Fruit fly (Drosophila melanogaster) whole organism: ENCODE results near the gene CG17075.

Experiments used
- pan ChIP-seq: fragments of >200 bp; optimal IDR thresholded peaks from 2 replicates; lab custom pipeline; 2017
- psq ChIP-seq: fragments of >200 bp; optimal IDR thresholded peaks from 2 replicates; lab custom pipeline; 2017

dm6 chr2L:290949-291348, 23.6 kb upstream of the CG17075 start:
- TF ChIP-seq pan (no peak), psq (lab: Kevin White, UChicago) (no peak)
